Worm (Caenorhabditis elegans): ENCODE results near the gene imph-1.

The imph-1 gene

DNA sequence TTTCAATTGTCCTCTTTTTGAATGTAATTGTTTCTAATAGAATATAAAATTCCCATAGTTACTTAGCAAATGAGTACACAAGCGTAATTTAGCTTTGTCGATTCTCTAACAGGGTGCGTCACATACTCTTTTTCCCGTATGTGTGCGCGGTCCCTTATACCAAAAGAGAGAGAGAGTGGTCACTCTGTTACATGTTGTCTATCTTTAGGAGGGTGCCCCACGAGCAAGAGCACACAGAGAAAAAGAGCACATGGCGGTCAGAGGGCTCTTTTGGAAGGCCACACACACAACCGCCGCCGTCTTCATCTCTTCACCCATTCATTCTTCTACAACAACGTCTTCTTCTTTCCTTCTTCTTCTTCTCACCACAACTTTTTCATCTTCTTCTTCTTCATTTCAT lies 39.5 kb upstream of the imph-1 start (continued):
- no peak for TF ChIP-seq hlh-6 (tag; optimal IDR thresholded peaks at IDR 0.05)
- TF ChIP-seq ceh-19 (GFP tag; optimal IDR thresholded peaks at IDR 0.05) = no peak
- TF ChIP-seq ceh-31 (tag; optimal IDR thresholded peaks at IDR 0.05) = peak; percentile 65

- TF ChIP-seq unc-42 (tag; optimal IDR thresholded peaks at IDR 0.05) = peak; percentile 72
- peak; percentile 56 for TF ChIP-seq ceh-31 (tag; optimal IDR thresholded peaks at IDR 0.05)
- TF ChIP-seq hlh-15 (tag; optimal IDR thresholded peaks at IDR 0.05) = no peak
- peak; percentile 19 for TF ChIP-seq nfya-1 (tag; optimal IDR thresholded peaks at IDR 0.05)
These were observed 38.2 kb upstream of the imph-1 start for ce11 chrIII:4515173-4515572.

- TF ChIP-seq ceh-31 (tag; optimal IDR thresholded peaks at IDR 0.05) (no peak), fkh-6 (tag; optimal IDR thresholded peaks at IDR 0.05) (no peak), C38D4.7 (GFP tag; optimal IDR thresholded peaks at IDR 0.05) (no peak), pha-4 (tag; optimal IDR thresholded peaks at IDR 0.05) (no peak), fkh-10 (GFP tag; optimal IDR thresholded peaks at IDR 0.05) (no peak), ceh-9 (tag; optimal IDR thresholded peaks at IDR 0.05) (no peak)
These were observed 35.6 kb upstream of the imph-1 start for ce11 chrIII:4517781-4518180.

DNA sequence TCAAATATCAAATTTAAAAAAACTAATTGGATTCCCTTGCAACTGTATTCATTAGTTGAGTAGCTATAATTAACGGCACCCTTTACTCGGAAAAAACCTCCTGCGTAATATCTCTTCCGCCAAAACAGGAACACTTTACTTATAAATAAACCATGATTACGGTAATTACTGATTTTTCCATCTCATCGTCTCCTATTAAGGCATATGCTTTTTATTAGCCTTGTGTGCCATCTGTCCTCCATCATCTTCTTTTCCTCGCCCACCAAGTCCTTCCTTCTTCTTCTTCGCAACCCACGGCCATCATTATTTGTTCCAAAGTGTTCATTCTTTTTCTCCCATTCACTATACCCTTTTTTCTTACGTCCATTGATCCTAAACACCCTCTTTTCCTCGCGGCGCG lies 34.0 kb upstream of the imph-1 start:
- TF ChIP-seq C38D4.7 (GFP tag; optimal IDR thresholded peaks at IDR 0.05) (no peak), unc-42 (tag; optimal IDR thresholded peaks at IDR 0.05) (peak; percentile 36), odd-2 (tag; optimal IDR thresholded peaks at IDR 0.05) (no peak), ceh-48 (tag; optimal IDR thresholded peaks at IDR 0.05) (no peak), ceh-31 (tag; optimal IDR thresholded peaks at IDR 0.05) (peak; percentile 33), pqm-1 (tag; optimal IDR thresholded peaks at IDR 0.05) (no peak), ceh-9 (tag; optimal IDR thresholded peaks at IDR 0.05) (no peak)

ce11 chrIII:4520057-4520456 lies 33.4 kb upstream of the imph-1 start, which contains the start of gene cdh-4:
TSS of gene cdh-4 (plus strand) at chrIII:4520357.
- no peak for TF ChIP-seq che-1 (tag; optimal IDR thresholded peaks at IDR 0.05)

- peak; percentile 76 for TF ChIP-seq unc-55 (GFP tag; optimal IDR thresholded peaks at IDR 0.05)
- TF ChIP-seq ceh-6 (GFP tag; optimal IDR thresholded peaks at IDR 0.05) = no peak
- no peak for TF ChIP-seq C08G9.2 (tag; optimal IDR thresholded peaks at IDR 0.05)
- no peak for TF ChIP-seq madf-2 (tag; optimal IDR thresholded peaks at IDR 0.05)
These were observed 30.0 kb upstream of the imph-1 start for ce11 chrIII:4523411-4523810.

DNA sequence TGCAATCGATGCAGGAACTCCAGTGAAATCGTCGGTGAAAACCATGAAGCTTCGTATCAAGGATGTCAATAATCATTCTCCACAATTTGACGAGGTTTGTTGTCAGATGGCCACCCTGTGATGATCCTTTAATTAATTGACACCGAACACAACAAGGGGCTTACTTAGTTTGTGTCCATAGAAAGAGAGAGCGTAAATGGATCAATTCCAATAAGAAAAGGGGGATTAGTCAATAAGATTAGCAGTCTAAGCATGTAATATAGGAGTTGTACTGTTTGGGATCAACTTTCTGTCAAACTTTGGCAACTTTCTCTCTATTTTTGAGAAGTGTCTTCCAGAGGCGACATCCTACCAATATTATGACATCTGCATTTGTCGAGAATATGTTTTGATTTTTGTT lies 29.3 kb upstream of the imph-1 start:
- TF ChIP-seq hlh-13 (GFP tag; optimal IDR thresholded peaks at IDR 0.05) (no peak), unc-42 (tag; optimal IDR thresholded peaks at IDR 0.05) (peak; percentile 76), ceh-2 (tag; optimal IDR thresholded peaks at IDR 0.05) (no peak)

- TF ChIP-seq unc-86 (tag; optimal IDR thresholded peaks at IDR 0.05) = no peak
- TF ChIP-seq sox-2 (GFP tag; IDR thresholded peaks at IDR 0.05) = no peak
- no peak for TF ChIP-seq fkh-6 (tag; optimal IDR thresholded peaks at IDR 0.05)
These were observed 27.4 kb upstream of the imph-1 start for ce11 chrIII:4525998-4526397.

DNA sequence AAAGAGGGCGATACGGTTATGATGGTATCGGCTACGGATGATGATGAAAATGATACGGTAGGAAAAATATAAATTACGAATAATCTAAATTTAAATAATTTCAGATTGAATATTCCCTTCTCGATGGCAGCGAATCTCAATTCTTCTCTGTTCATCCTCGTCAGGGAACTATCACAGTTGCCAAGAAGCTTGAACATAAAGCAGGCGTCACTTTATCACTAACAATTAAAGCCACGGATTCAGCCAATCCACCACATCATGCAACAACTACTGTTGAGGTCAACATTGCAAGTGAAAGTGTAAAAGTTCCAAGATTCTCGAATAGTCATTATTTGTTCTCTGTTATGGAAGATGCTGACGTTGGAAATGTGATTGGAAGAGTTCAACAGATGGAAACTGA lies 22.4 kb upstream of the imph-1 start:
- TF ChIP-seq ttx-3 (tag; optimal IDR thresholded peaks at IDR 0.05) = no peak
- TF ChIP-seq nfya-1 (tag; optimal IDR thresholded peaks at IDR 0.05) = no peak
- no peak for TF ChIP-seq mec-3 (tag; optimal IDR thresholded peaks at IDR 0.05; ENCODE audit: borderline replicate concordance)
- no peak for TF ChIP-seq C08G9.2 (tag; optimal IDR thresholded peaks at IDR 0.05)
- TF ChIP-seq eyg-1 (tag; optimal IDR thresholded peaks at IDR 0.05) = no peak
- TF ChIP-seq nhr-11 (tag; optimal IDR thresholded peaks at IDR 0.05) = no peak
- TF ChIP-seq tbx-7 (tag; optimal IDR thresholded peaks at IDR 0.05) = no peak
- no peak for TF ChIP-seq ceh-2 (tag; optimal IDR thresholded peaks at IDR 0.05)
- TF ChIP-seq sox-4 (tag; optimal IDR thresholded peaks at IDR 0.05) = no peak
- TF ChIP-seq fax-1 (tag; optimal IDR thresholded peaks at IDR 0.05) = no peak
- TF ChIP-seq fkh-10 (GFP tag; optimal IDR thresholded peaks at IDR 0.05) = no peak
- TF ChIP-seq hlh-30 (tag; optimal IDR thresholded peaks at IDR 0.05; ENCODE audit: insufficient read depth) = no peak
- TF ChIP-seq syd-9 (tag; optimal IDR thresholded peaks at IDR 0.05) = no peak
- no peak for TF ChIP-seq unc-86 (tag; optimal IDR thresholded peaks at IDR 0.05)
- no peak for TF ChIP-seq C38D4.7 (GFP tag; optimal IDR thresholded peaks at IDR 0.05)
- no peak for TF ChIP-seq ets-4 (tag; optimal IDR thresholded peaks at IDR 0.05)
- TF ChIP-seq ceh-9 (tag; optimal IDR thresholded peaks at IDR 0.05) = no peak
- TF ChIP-seq pha-4 (tag; optimal IDR thresholded peaks at IDR 0.05) = no peak
